Worm (Caenorhabditis elegans) whole organism, young adult: ENCODE measurements around the gene nhr-138.

ENCODE experiments used
- B0261.1 ChIP-seq: sonication (generic microtip); optimal IDR thresholded peaks from 2 replicates; lab custom pipeline; 2016; ENCODE audit warnings: mild to moderate bottlenecking, missing genetic modification characterization, moderate library complexity, missing compliant biosample characterization
- C06A6.2 ChIP-seq: fragments of 200-800 bp; sonication (Bioruptor generic); conservative IDR thresholded peaks from 2 replicates; pipeline ENCODE4 v1.3.6; 2022; ENCODE audit warnings: missing genetic modification characterization, missing compliant biosample characterization
- F22D6.2 ChIP-seq: sonication (generic microtip); optimal IDR thresholded peaks from 2 replicates; lab custom pipeline; 2016; ENCODE audit warnings: mild to moderate bottlenecking, missing genetic modification characterization, missing compliant biosample characterization
- F33H1.4 ChIP-seq: fragments of 200-800 bp; sonication (Bioruptor generic); IDR thresholded peaks from 2 replicates; pipeline ENCODE4 v1.3.6; 2022; ENCODE audit warnings: missing genetic modification reagents, missing genetic modification characterization, missing compliant biosample characterization
- F39B2.1 ChIP-seq: fragments of 200-800 bp; sonication (Bioruptor generic); IDR thresholded peaks from 2 replicates; pipeline ENCODE4 v1.3.6; 2022; ENCODE audit warnings: missing genetic modification reagents, missing genetic modification characterization, missing compliant biosample characterization
- F52B5.7 ChIP-seq: sonication (generic microtip); optimal IDR thresholded peaks from 2 replicates; lab custom pipeline; 2016; ENCODE audit warnings: mild to moderate bottlenecking, missing genetic modification characterization, missing compliant biosample characterization
- F55B11.4 ChIP-seq: sonication (generic microtip); optimal IDR thresholded peaks from 2 replicates; lab custom pipeline; 2016; ENCODE audit warnings: missing compliant biosample characterization, missing genetic modification characterization, borderline replicate concordance; ENCODE audit not compliant: insufficient read depth
- F57C9.4 ChIP-seq: sonication (generic microtip); optimal IDR thresholded peaks from 2 replicates; lab custom pipeline; 2017; ENCODE audit warnings: mild to moderate bottlenecking, missing genetic modification characterization, missing compliant biosample characterization
- K11D2.4 ChIP-seq: fragments of 200-800 bp; sonication (Bioruptor generic); IDR thresholded peaks from 2 replicates; pipeline ENCODE4 v1.3.6; 2022; ENCODE audit warnings: missing genetic modification reagents, missing genetic modification characterization, missing compliant biosample characterization
- Y53F4B.3 ChIP-seq: fragments of 200-800 bp; sonication (Bioruptor generic); IDR thresholded peaks from 2 replicates; pipeline ENCODE4 v1.3.6; 2022; ENCODE audit warnings: missing genetic modification reagents, missing genetic modification characterization, missing compliant biosample characterization
- Y79H2A.3 ChIP-seq: fragments of 200-800 bp; sonication (Bioruptor generic); conservative IDR thresholded peaks from 2 replicates; pipeline ENCODE4 v1.3.6; 2022; ENCODE audit warnings: missing genetic modification reagents, missing genetic modification characterization, missing compliant biosample characterization
- Y95B8A.8 ChIP-seq: fragments of 200-800 bp; sonication (Bioruptor generic); IDR thresholded peaks from 2 replicates; pipeline ENCODE4 v1.3.6; 2022; ENCODE audit warnings: missing genetic modification reagents, missing genetic modification characterization, missing compliant biosample characterization
- ZK185.1 ChIP-seq: sonication (generic microtip); optimal IDR thresholded peaks from 2 replicates; lab custom pipeline; 2016; ENCODE audit warnings: mild to moderate bottlenecking, missing genetic modification characterization, missing compliant biosample characterization; ENCODE audit not compliant: poor library complexity, severe bottlenecking
- akir-1 ChIP-seq: fragments of 200-800 bp; sonication (Bioruptor generic); optimal IDR thresholded peaks from 2 replicates; lab custom pipeline; 2018; ENCODE audit warnings: mild to moderate bottlenecking, missing genetic modification characterization, moderate library complexity, missing compliant biosample characterization
- aptf-2 ChIP-seq: fragments of 200-800 bp; sonication (Bioruptor generic); conservative IDR thresholded peaks from 2 replicates; pipeline ENCODE4 v1.3.6; 2022; ENCODE audit warnings: missing genetic modification reagents, missing genetic modification characterization, missing compliant biosample characterization
- aptf-3 ChIP-seq: fragments of 200-800 bp; sonication (Bioruptor generic); IDR thresholded peaks from 2 replicates; pipeline ENCODE4 v1.3.6; 2022; ENCODE audit warnings: missing genetic modification characterization, missing compliant biosample characterization
- attf-3 ChIP-seq: fragments of 200-800 bp; sonication (Bioruptor generic); conservative IDR thresholded peaks from 2 replicates; pipeline ENCODE4 v1.3.6; 2022; ENCODE audit warnings: missing genetic modification reagents, missing genetic modification characterization, missing compliant biosample characterization
- attf-6 ChIP-seq: fragments of 200-800 bp; sonication (Bioruptor generic); IDR thresholded peaks from 2 replicates; pipeline ENCODE4 v1.3.6; 2022; ENCODE audit warnings: missing genetic modification reagents, missing genetic modification characterization, missing compliant biosample characterization
- ceh-100 ChIP-seq: fragments of 200-800 bp; sonication (Bioruptor generic); IDR thresholded peaks from 2 replicates; pipeline ENCODE4 v1.3.6; 2022; ENCODE audit warnings: missing genetic modification reagents, missing genetic modification characterization, missing compliant biosample characterization
- ceh-27 ChIP-seq: fragments of 200-800 bp; sonication (Bioruptor generic); optimal IDR thresholded peaks from 2 replicates; lab custom pipeline; 2018; ENCODE audit warnings: mild to moderate bottlenecking, missing genetic modification characterization, moderate library complexity, missing compliant biosample characterization
- ceh-79 ChIP-seq: sonication (generic microtip); optimal IDR thresholded peaks from 2 replicates; lab custom pipeline; 2017; ENCODE audit warnings: mild to moderate bottlenecking, missing genetic modification characterization, missing compliant biosample characterization
- dpff-1 ChIP-seq: sonication (generic microtip); optimal IDR thresholded peaks from 2 replicates; lab custom pipeline; 2017; ENCODE audit warnings: mild to moderate bottlenecking, missing genetic modification characterization, missing compliant biosample characterization
- egl-44 ChIP-seq: fragments of 200-800 bp; sonication (Bioruptor generic); IDR thresholded peaks from 2 replicates; pipeline ENCODE4 v1.3.6; 2022; ENCODE audit warnings: missing genetic modification reagents, missing genetic modification characterization, missing compliant biosample characterization
- ets-4 ChIP-seq: fragments of 200-800 bp; sonication (Bioruptor generic); optimal IDR thresholded peaks from 2 replicates; lab custom pipeline; 2018; ENCODE audit warnings: mild to moderate bottlenecking, missing genetic modification characterization, missing compliant biosample characterization
- fkh-3 ChIP-seq: sonication (generic microtip); optimal IDR thresholded peaks from 2 replicates; lab custom pipeline; 2016; ENCODE audit warnings: mild to moderate bottlenecking, missing genetic modification characterization, missing compliant biosample characterization
- hlh-12 ChIP-seq: sonication (generic microtip); optimal IDR thresholded peaks from 2 replicates; lab custom pipeline; 2016; ENCODE audit warnings: missing genetic modification characterization, missing compliant biosample characterization
- let-526 ChIP-seq: fragments of 200-800 bp; sonication (Bioruptor generic); IDR thresholded peaks from 2 replicates; pipeline ENCODE4 v1.3.6; 2022; ENCODE audit warnings: missing genetic modification reagents, missing genetic modification characterization, missing compliant biosample characterization
- lin-54 ChIP-seq: fragments of 200-800 bp; sonication (Bioruptor generic); optimal IDR thresholded peaks from 2 replicates; lab custom pipeline; 2018; ENCODE audit warnings: mild to moderate bottlenecking, missing genetic modification characterization, missing compliant biosample characterization
- mcd-1 ChIP-seq: fragments of 200-800 bp; sonication (Bioruptor generic); IDR thresholded peaks from 2 replicates; pipeline ENCODE4 v1.3.6; 2022; ENCODE audit warnings: missing genetic modification reagents, missing genetic modification characterization, missing compliant biosample characterization
- mel-28 ChIP-seq: sonication (generic microtip); optimal IDR thresholded peaks from 2 replicates; lab custom pipeline; 2016; ENCODE audit warnings: borderline replicate concordance, mild to moderate bottlenecking, missing genetic modification characterization, missing compliant biosample characterization
- nhr-80 ChIP-seq: sonication (generic microtip); optimal IDR thresholded peaks from 2 replicates; lab custom pipeline; 2016; ENCODE audit warnings: missing genetic modification characterization, missing compliant biosample characterization
- nhr-90 ChIP-seq: sonication (generic microtip); optimal IDR thresholded peaks from 2 replicates; lab custom pipeline; 2016; ENCODE audit warnings: missing genotype, mild to moderate bottlenecking, missing genetic modification characterization, missing compliant biosample characterization
- pha-4 ChIP-seq: fragments of 150-350 bp; sonication (generic microtip); optimal IDR thresholded peaks from 2 replicates; lab custom pipeline; 2014; ENCODE audit warnings: missing biosample characterization, missing genetic modification reagents, missing genetic modification characterization
- sdz-38 ChIP-seq: sonication (generic microtip); optimal IDR thresholded peaks from 2 replicates; lab custom pipeline; 2016; ENCODE audit warnings: missing genotype, missing genetic modification characterization, missing compliant biosample characterization
- snpc-1.3 ChIP-seq: sonication (generic microtip); optimal IDR thresholded peaks from 2 replicates; lab custom pipeline; 2017; ENCODE audit warnings: missing genetic modification characterization, mild to moderate bottlenecking, missing compliant biosample characterization, antibody characterized with exemption, moderate library complexity, missing genotype, missing genetic modification reagents; ENCODE audit not compliant: insufficient read depth
- snpc-4 ChIP-seq, 5 experiments: fragments of 150-350 bp in 1 of 5; sonication (generic microtip) in 4 of 5; optimal IDR thresholded peaks; 2 replicates each; lab custom pipeline; 2014 to 2018; ENCODE audit warnings: missing genetic modification characterization in 5 of 5, missing biosample characterization in 3 of 5, antibody characterized with exemption in 2 of 5, mild to moderate bottlenecking in 2 of 5, missing compliant biosample characterization in 2 of 5, missing genotype in 2 of 5, moderate library complexity in 2 of 5, missing genetic modification reagents in 1 of 5
- tlf-1 ChIP-seq: fragments of 200-800 bp; sonication (Bioruptor generic); optimal IDR thresholded peaks from 2 replicates; lab custom pipeline; 2018; ENCODE audit warnings: mild to moderate bottlenecking, missing genetic modification characterization, missing compliant biosample characterization
- unc-130 ChIP-seq: sonication (generic microtip); optimal IDR thresholded peaks from 2 replicates; lab custom pipeline; 2016; ENCODE audit warnings: missing genetic modification reagents, missing genetic modification characterization, missing compliant biosample characterization
- unc-62 ChIP-seq: fragments of 150-350 bp; optimal IDR thresholded peaks from 2 replicates; lab custom pipeline; 2014; ENCODE audit warnings: missing biosample characterization, missing genetic modification reagents, missing genetic modification characterization
- ztf-22 ChIP-seq: fragments of 200-800 bp; sonication (Bioruptor generic); optimal IDR thresholded peaks from 2 replicates; lab custom pipeline; 2018; ENCODE audit warnings: mild to moderate bottlenecking, missing genetic modification characterization, moderate library complexity, missing compliant biosample characterization
- ztf-6 ChIP-seq: fragments of 200-800 bp; sonication (Bioruptor generic); IDR thresholded peaks from 2 replicates; pipeline ENCODE4 v1.3.6; 2022; ENCODE audit warnings: missing genetic modification reagents, missing genetic modification characterization, missing compliant biosample characterization

nhr-138 gene

DNA sequence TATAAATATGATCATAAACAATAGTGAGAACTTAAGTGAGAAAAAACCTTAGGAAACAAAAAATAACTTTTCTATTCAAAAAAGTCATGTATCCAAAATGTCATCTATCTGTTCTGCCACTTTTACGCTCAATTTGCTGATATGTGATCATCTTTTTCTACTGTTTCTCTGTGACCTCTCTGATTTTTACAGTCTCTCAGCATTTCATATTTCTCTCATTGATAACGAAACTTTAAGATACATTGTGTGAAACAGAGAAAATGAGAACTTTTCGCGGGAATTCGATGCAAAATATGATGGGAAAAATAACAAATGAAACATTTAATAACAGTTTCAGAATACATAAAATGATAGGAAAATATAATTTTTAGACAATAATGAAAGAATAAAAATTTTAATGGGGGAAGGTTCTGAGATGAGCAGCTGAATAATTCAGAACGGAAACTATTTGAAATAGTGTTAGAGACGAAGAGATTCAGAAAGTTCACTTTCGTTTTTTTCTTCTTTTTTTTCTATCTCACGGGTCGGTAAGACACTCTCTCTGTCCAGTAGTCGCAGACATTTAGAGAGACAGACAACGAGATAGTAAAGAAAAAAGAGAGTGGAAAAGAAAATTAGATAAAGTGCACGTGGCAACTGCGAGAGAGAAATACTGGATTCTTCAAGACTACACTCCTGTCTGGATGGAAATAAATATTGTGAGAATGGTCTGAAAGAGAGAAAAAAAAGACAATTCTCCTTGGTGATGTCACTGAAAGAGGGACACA lies 47.6 kb upstream of the nhr-138 start (continued):
- TF ChIP-seq aptf-2 (no peak), ceh-27 (GFP tag; lab: Kevin White, UChicago) (peak; percentile 55), F52B5.7 (tag; lab: Kevin White, UChicago) (no peak), dpff-1 (tag; lab: Kevin White, UChicago) (no peak), tlf-1 (no peak), F33H1.4 (GFP tag; lab: Robert Waterston, UW) (no peak), mel-28 (tag; lab: Kevin White, UChicago) (no peak), ets-4 (GFP tag; lab: Kevin White, UChicago) (no peak), nhr-90 (tag; lab: Kevin White, UChicago) (no peak), F22D6.2 (tag; lab: Kevin White, UChicago) (no peak), ZK185.1 (no peak), aptf-3 (GFP tag; lab: Robert Waterston, UW) (no peak)

DNA sequence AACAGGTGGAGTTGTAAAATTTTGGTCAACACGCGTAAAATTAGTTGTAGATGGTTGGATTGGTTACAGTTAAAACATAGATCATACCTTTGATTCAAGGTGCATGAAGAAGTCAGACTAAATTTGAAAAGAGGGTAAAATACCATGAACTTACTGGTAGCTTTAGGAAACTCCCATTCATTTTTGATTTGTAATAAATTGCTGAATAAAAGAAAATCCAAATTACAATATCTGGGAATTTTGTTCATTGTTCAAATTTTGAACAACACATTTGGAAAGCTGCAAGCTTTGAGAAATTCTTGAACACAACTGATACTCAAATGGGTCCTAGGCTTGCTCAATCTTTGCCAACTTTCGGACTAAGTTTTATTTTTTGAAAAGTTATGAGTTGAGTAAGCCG lies 47.0 kb upstream of the nhr-138 start:
- TF ChIP-seq lin-54 (no peak), let-526 (GFP tag; lab: Robert Waterston, UW) (no peak), snpc-4 (GFP tag; optimal IDR thresholded peaks at IDR 0.05; lab: Kevin White, UChicago) (no peak), snpc-4 (tag; optimal IDR thresholded peaks at IDR 0.05; lab: Kevin White, UChicago) (no peak), ets-4 (GFP tag; lab: Kevin White, UChicago) (no peak), C06A6.2 (GFP tag; lab: Robert Waterston, UW) (no peak)
- TF ChIP-seq, all 124 proteins: peak for 0

DNA sequence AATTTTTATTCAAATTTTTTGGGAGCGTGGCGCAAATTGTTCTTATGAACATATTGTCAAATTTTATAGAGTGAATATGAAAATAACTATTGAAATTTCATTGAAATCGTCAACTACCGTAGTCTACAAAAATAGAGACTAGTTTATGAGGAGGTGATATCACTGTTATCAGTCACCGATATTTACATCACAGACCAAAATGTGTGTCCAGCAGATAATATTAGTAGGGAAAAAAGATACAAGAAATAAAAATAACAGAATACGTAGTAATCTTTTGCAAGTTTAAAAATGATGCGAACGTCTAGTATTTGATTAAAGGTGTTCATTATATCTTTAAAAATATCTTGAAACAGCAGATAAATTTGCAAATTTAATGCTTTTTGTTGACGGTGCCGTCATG lies 45.8 kb upstream of the nhr-138 start:
- TF ChIP-seq ceh-100 (GFP tag; lab: Robert Waterston, UW) (no peak), K11D2.4 (GFP tag; lab: Robert Waterston, UW) (no peak), pha-4 (tag; lab: Kevin White, UChicago) (no peak), F55B11.4 (tag; lab: Kevin White, UChicago) (no peak), Y53F4B.3 (GFP tag; lab: Robert Waterston, UW) (no peak), sdz-38 (tag; lab: Kevin White, UChicago) (no peak), Y95B8A.8 (GFP tag; lab: Robert Waterston, UW) (no peak), ztf-22 (no peak), unc-130 (GFP tag; lab: Kevin White, UChicago) (no peak), ets-4 (GFP tag; lab: Kevin White, UChicago) (no peak), fkh-3 (tag; lab: Kevin White, UChicago) (no peak), akir-1 (no peak), B0261.1 (tag; lab: Kevin White, UChicago) (no peak)

DNA sequence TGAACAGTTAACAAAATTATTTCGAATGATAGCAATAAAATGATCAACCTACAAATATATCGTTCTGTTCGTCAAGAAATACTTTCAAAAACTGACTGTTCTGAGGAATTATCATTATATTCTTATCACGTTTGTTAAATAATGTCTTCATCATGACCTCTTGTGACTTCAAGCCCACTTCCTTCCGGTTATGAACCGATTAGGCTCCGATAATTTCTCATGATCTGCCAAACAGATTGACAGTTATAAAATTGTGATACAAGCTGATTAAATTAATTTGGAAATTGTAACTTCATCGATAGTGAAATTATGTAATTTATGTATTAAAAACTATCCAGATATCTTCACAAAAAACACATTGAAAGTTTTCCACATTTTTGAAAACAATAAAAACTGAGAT lies 44.2 kb upstream of the nhr-138 start, which contains the start of gene ins-8:
TSS of gene ins-8 (minus strand) at position 101 of the 400 bp plus-strand sequence.
- no peak for TF ChIP-seq F55B11.4 (tag; lab: Kevin White, UChicago)

DNA sequence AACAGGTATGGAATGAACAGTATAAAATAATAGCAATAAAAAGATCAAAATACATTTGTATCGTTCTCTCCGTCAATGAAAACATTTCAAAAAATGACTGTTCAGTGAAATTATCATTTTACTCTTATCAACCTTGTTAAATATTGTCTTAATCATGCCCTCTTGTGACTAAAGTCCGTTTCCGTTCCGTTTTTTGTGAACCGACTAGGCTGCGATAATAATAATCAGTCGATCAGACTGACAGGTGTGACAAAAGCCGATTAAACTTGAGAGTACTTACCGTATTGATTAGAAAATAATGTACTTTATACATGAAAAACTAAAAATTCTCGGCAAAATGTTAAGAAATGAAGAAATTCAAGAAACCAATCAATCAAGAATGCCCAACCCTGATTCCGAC lies 42.5 kb upstream of the nhr-138 start, which contains the start of gene ins-7:
TSS of gene ins-7 (minus strand) at position 332 of the 400 bp plus-strand sequence.
- TF ChIP-seq ztf-6 (no peak), attf-3 (GFP tag; lab: Robert Waterston, UW) (no peak), Y79H2A.3 (no peak), snpc-1.3 (tag; lab: Kevin White, UChicago) (no peak), mcd-1 (no peak), ztf-22 (peak; percentile 48), F57C9.4 (tag; lab: Kevin White, UChicago) (no peak), attf-6 (GFP tag; lab: Robert Waterston, UW) (no peak), F39B2.1 (no peak), ets-4 (GFP tag; lab: Kevin White, UChicago) (peak; percentile 82), egl-44 (GFP tag; lab: Robert Waterston, UW) (no peak), hlh-12 (tag; lab: Kevin White, UChicago) (no peak), ceh-79 (tag; lab: Kevin White, UChicago) (no peak), nhr-80 (tag; lab: Kevin White, UChicago) (peak; percentile 86), unc-62 (GFP tag; lab: Kevin White, UChicago) (peak; percentile 70), let-526 (GFP tag; lab: Robert Waterston, UW) (no peak)
